Fruit fly (Drosophila melanogaster): Measurements from ENCODE around the gene CG32640.

- TF ChIP-seq CG8478 (optimal IDR thresholded peaks at IDR 0.05) (no peak), CTCF (optimal IDR thresholded peaks at IDR 0.05) (no peak)
Measured at dm6 chrX:13214056-13214455, 36.3 kb downstream of the CG32640 start.
